Fruit fly (Drosophila melanogaster): Measurements from ENCODE around the gene CG32591.

The CG32591 gene

DNA sequence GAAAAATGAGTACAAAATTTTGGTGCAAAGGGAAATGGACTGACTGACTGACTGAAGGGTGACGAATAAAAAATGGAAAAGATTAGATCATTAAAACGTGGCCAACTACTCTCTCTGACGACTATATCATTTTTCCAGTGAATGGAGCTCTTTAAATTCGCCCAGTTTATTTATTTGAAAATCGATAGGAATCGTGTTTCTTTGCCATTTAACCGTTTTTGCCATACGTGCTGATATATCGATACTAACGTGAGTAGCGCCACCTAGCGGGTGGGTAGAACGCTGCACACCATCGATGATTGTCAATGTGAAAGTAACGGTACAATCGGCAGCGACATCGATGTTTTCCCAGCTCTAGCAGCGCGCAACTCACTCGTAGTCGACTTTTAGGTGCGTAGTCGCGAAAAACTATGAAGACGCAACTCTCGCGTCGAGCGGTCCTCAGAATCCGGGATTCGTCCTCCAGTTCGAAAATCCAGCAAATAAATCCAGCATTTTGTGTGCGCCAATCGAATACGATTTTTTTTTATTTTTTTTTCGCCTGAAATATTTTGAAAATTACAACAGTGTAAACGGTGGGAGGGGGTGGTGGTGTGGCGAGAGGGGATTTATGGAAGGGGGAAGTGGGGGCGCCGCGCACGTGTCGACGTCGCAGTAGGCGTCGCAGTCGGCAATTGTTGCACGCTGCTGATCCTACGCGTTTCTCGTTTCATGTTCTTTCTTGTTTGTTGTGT, 26.5 kb upstream of the CG32591 start, which contains the start of the genes CG9030 and eag (continued):
- TF ChIP-seq BEAF-32 (GFP tag; optimal IDR thresholded peaks at IDR 0.05) (peak; percentile 88), fd64A (GFP tag; optimal IDR thresholded peaks at IDR 0.05) (no peak), schlank (tag; optimal IDR thresholded peaks at IDR 0.05) (no peak), D19A (tag; optimal IDR thresholded peaks at IDR 0.05) (no peak), nau (GFP tag; optimal IDR thresholded peaks at IDR 0.05) (no peak), nmo (GFP tag; optimal IDR thresholded peaks at IDR 0.05) (peak; percentile 24), TFAM (GFP tag; optimal IDR thresholded peaks at IDR 0.05) (no peak), Rfx (GFP tag; IDR thresholded peaks at IDR 0.05) (peak; percentile 54), ab (GFP tag; optimal IDR thresholded peaks at IDR 0.05) (no peak), CG1529 (GFP tag; optimal IDR thresholded peaks at IDR 0.05) (no peak), B-H1 (GFP tag; IDR thresholded peaks at IDR 0.05) (no peak), Awh (GFP tag; IDR thresholded peaks at IDR 0.05) (no peak), ham (GFP tag; IDR thresholded peaks at IDR 0.05) (no peak), CG3726 (GFP tag; IDR thresholded peaks at IDR 0.05) (no peak), CG1832 (GFP tag; optimal IDR thresholded peaks at IDR 0.05) (no peak), CG3847 (GFP tag; IDR thresholded peaks at IDR 0.05) (0 out of 2 replicates have a peak, but pooled peaks have one; percentile 17), vvl (GFP tag; IDR thresholded peaks at IDR 0.05) (peak; percentile 31; the same call in 1 of the 2 replicates), CTCF (GFP tag; optimal IDR thresholded peaks at IDR 0.05) (peak; percentile 93), CG2116 (GFP tag; optimal IDR thresholded peaks at IDR 0.05) (peak; percentile 70), CG15514 (GFP tag; optimal IDR thresholded peaks at IDR 0.05) (peak; percentile 65), sim (GFP tag; IDR thresholded peaks at IDR 0.05) (no peak), CG4707 (GFP tag; optimal IDR thresholded peaks at IDR 0.05) (no peak), vfl (GFP tag; optimal IDR thresholded peaks at IDR 0.05) (no peak), CG18619 (GFP tag; optimal IDR thresholded peaks at IDR 0.05) (no peak), D (optimal IDR thresholded peaks at IDR 0.05) (no peak), D (GFP tag; optimal IDR thresholded peaks at IDR 0.05) (no peak), oc (tag; optimal IDR thresholded peaks at IDR 0.05) (no peak), CG31224 (GFP tag; IDR thresholded peaks at IDR 0.05) (no peak), twi (tag; optimal IDR thresholded peaks at IDR 0.05) (no peak), Pdp1 (GFP tag; optimal IDR thresholded peaks at IDR 0.05) (peak in 1 of 2 experiments; percentile 14), Asciz (GFP tag; optimal IDR thresholded peaks at IDR 0.05) (no peak), CG3065 (GFP tag; optimal IDR thresholded peaks at IDR 0.05) (no peak), Hsf (GFP tag; optimal IDR thresholded peaks at IDR 0.05) (no peak), CG10462 (GFP tag; optimal IDR thresholded peaks at IDR 0.05) (peak; percentile 84), Taf1 (GFP tag; IDR thresholded peaks at IDR 0.05) (no peak), nom (GFP tag; optimal IDR thresholded peaks at IDR 0.05) (no peak), Nf-YA (GFP tag; IDR thresholded peaks at IDR 0.05) (no peak), emc (GFP tag; optimal IDR thresholded peaks at IDR 0.05) (no peak), cad (GFP tag; optimal IDR thresholded peaks at IDR 0.05) (no peak), ranshi (GFP tag; IDR thresholded peaks at IDR 0.05) (0 out of 2 replicates have a peak, but pooled peaks have one; percentile 20), Myb (GFP tag; optimal IDR thresholded peaks at IDR 0.05) (peak; percentile 94), hkb (optimal IDR thresholded peaks at IDR 0.05) (no peak), hkb (GFP tag; IDR thresholded peaks at IDR 0.05) (no peak), CG7372 (GFP tag; IDR thresholded peaks at IDR 0.05) (no peak), D19B (GFP tag; optimal IDR thresholded peaks at IDR 0.05) (no peak), CG4730 (GFP tag; IDR thresholded peaks at IDR 0.05) (no peak), Mad (GFP tag; optimal IDR thresholded peaks at IDR 0.05) (no peak), CG7556 (GFP tag; optimal IDR thresholded peaks at IDR 0.05) (no peak), Sry-β (GFP tag; optimal IDR thresholded peaks at IDR 0.05) (no peak), ac (GFP tag; optimal IDR thresholded peaks at IDR 0.05) (no peak), CG4282 (GFP tag; optimal IDR thresholded peaks at IDR 0.05) (no peak), CG6813 (GFP tag; optimal IDR thresholded peaks at IDR 0.05) (no peak)
